Worm (Caenorhabditis elegans) whole organism, L4 larva: ENCODE measurements around the gene asps-1.

ENCODE experiments used
- F10B5.3 ChIP-seq: sonication (generic microtip); optimal IDR thresholded peaks from 2 replicates; lab custom pipeline; 2016; ENCODE audit warnings: mild to moderate bottlenecking, missing genetic modification characterization, missing compliant biosample characterization
- F44E2.7 ChIP-seq: fragments of 200-800 bp; sonication (Bioruptor generic); IDR thresholded peaks from 2 replicates; pipeline ENCODE4 v2.1.2; 2022; ENCODE audit warnings: missing genetic modification characterization, missing compliant biosample characterization
- R02D3.7 ChIP-seq: fragments of 150-350 bp; sonication (generic microtip); optimal IDR thresholded peaks from 3 replicates; lab custom pipeline; 2014; ENCODE audit warnings: missing biosample characterization, missing genetic modification characterization
- T20F7.1 ChIP-seq: fragments of 200-800 bp; sonication (Bioruptor generic); optimal IDR thresholded peaks from 2 replicates; lab custom pipeline; 2018; ENCODE audit warnings: mild to moderate bottlenecking, missing genetic modification characterization, missing compliant biosample characterization
- Y105C5A.15 ChIP-seq: fragments of 200-800 bp; sonication (Bioruptor generic); IDR thresholded peaks from 2 replicates; pipeline ENCODE4 v1.3.6; 2022; ENCODE audit warnings: missing genetic modification characterization, missing compliant biosample characterization
- Y48G9A.11 ChIP-seq: fragments of 200-800 bp; sonication (Bioruptor generic); IDR thresholded peaks from 2 replicates; pipeline ENCODE4 v1.3.6; 2022; ENCODE audit warnings: missing genetic modification reagents, missing genetic modification characterization, missing compliant biosample characterization
- Y75B8A.6 ChIP-seq: fragments of 200-800 bp; sonication (Bioruptor generic); IDR thresholded peaks from 2 replicates; pipeline ENCODE4 v1.3.6; 2022; ENCODE audit warnings: missing genetic modification reagents, missing genetic modification characterization, missing compliant biosample characterization
- ZK337.2 ChIP-seq: fragments of 200-800 bp; sonication (Bioruptor generic); IDR thresholded peaks from 2 replicates; pipeline ENCODE4 v1.3.6; 2022; ENCODE audit warnings: missing genetic modification reagents, missing genetic modification characterization, missing compliant biosample characterization
- ZK546.5 ChIP-seq, 2 experiments: sonication (generic microtip); optimal IDR thresholded peaks; 2 replicates each; lab custom pipeline; 2017; ENCODE audit warnings: missing biosample characterization in 2 of 2, missing genetic modification characterization in 2 of 2
- attf-4 ChIP-seq: sonication (generic microtip); optimal IDR thresholded peaks from 3 replicates; lab custom pipeline; 2017; ENCODE audit warnings: missing biosample characterization, missing genetic modification characterization
- ceh-28 ChIP-seq: fragments of 150-350 bp; optimal IDR thresholded peaks from 2 replicates; lab custom pipeline; 2014; ENCODE audit warnings: missing biosample characterization, missing genetic modification reagents, missing genetic modification characterization
- ceh-32 ChIP-seq: sonication (generic microtip); optimal IDR thresholded peaks from 2 replicates; lab custom pipeline; 2016; ENCODE audit warnings: mild to moderate bottlenecking, missing genetic modification characterization, missing compliant biosample characterization; ENCODE audit not compliant: poor library complexity
- ceh-62 ChIP-seq: sonication (generic microtip); optimal IDR thresholded peaks from 2 replicates; lab custom pipeline; 2017; ENCODE audit warnings: missing biosample characterization, missing genetic modification characterization
- ceh-82 ChIP-seq: sonication (generic microtip); optimal IDR thresholded peaks from 2 replicates; lab custom pipeline; 2017; ENCODE audit warnings: missing biosample characterization, missing genetic modification characterization
- ces-1 ChIP-seq: fragments of 150-350 bp; sonication (generic microtip); optimal IDR thresholded peaks from 4 replicates; lab custom pipeline; 2014; ENCODE audit warnings: missing biosample characterization, missing genetic modification reagents, missing genetic modification characterization
- cey-2 ChIP-seq: sonication (generic microtip); optimal IDR thresholded peaks from 3 replicates; lab custom pipeline; 2017; ENCODE audit warnings: missing genetic modification characterization, mild to moderate bottlenecking, missing compliant biosample characterization, antibody characterized with exemption, borderline replicate concordance; ENCODE audit not compliant: insufficient read depth
- ctbp-1 ChIP-seq: fragments of 200-800 bp; sonication (Bioruptor generic); IDR thresholded peaks from 2 replicates; pipeline ENCODE4 v1.3.6; 2022; ENCODE audit warnings: missing genetic modification reagents, missing genetic modification characterization, missing compliant biosample characterization
- daf-12 ChIP-seq: fragments of 150-350 bp; optimal IDR thresholded peaks from 2 replicates; lab custom pipeline; 2014; ENCODE audit warnings: missing biosample characterization, missing genetic modification reagents, missing genetic modification characterization
- daf-16 ChIP-seq, 3 experiments: sonication (generic microtip); optimal IDR thresholded peaks; 2 replicates each; lab custom pipeline; 2016 to 2017; ENCODE audit warnings: missing genetic modification characterization in 3 of 3, missing genetic modification reagents in 3 of 3, mild to moderate bottlenecking in 2 of 3, missing compliant biosample characterization in 2 of 3, missing biosample characterization in 1 of 3, moderate library complexity in 1 of 3
- daf-8 ChIP-seq: fragments of 200-800 bp; sonication (Bioruptor generic); IDR thresholded peaks from 2 replicates; pipeline ENCODE4 v1.3.6; 2022; ENCODE audit warnings: missing genetic modification characterization, missing compliant biosample characterization
- dmd-8 ChIP-seq: fragments of 200-800 bp; sonication (Bioruptor generic); IDR thresholded peaks from 2 replicates; pipeline ENCODE4 v1.3.6; 2022; ENCODE audit warnings: missing genetic modification characterization, missing compliant biosample characterization
- duxl-1 ChIP-seq: sonication (generic microtip); optimal IDR thresholded peaks from 2 replicates; lab custom pipeline; 2016; ENCODE audit warnings: mild to moderate bottlenecking, missing genetic modification characterization, moderate library complexity, missing compliant biosample characterization; ENCODE audit not compliant: poor library complexity
- egl-43 ChIP-seq: fragments of 200-800 bp; sonication (Bioruptor generic); IDR thresholded peaks from 2 replicates; pipeline ENCODE4 v1.3.6; 2022; ENCODE audit warnings: missing genetic modification reagents, missing genetic modification characterization, missing compliant biosample characterization
- gei-8 ChIP-seq: fragments of 200-800 bp; sonication (Bioruptor generic); optimal IDR thresholded peaks from 2 replicates; lab custom pipeline; 2018; ENCODE audit warnings: mild to moderate bottlenecking, missing genetic modification characterization, missing compliant biosample characterization
- hlh-11 ChIP-seq: fragments of 200-800 bp; sonication (Bioruptor generic); optimal IDR thresholded peaks from 2 replicates; lab custom pipeline; 2018; ENCODE audit warnings: mild to moderate bottlenecking, missing genetic modification characterization, missing compliant biosample characterization
- hmg-1.1 ChIP-seq: fragments of 200-800 bp; sonication (Bioruptor generic); IDR thresholded peaks from 2 replicates; pipeline ENCODE4 v1.3.6; 2022; ENCODE audit warnings: missing genetic modification reagents, missing genetic modification characterization, missing compliant biosample characterization
- lim-7 ChIP-seq: fragments of 200-800 bp; sonication (Bioruptor generic); IDR thresholded peaks from 2 replicates; pipeline ENCODE4 v1.3.6; 2022; ENCODE audit warnings: missing genetic modification characterization, missing compliant biosample characterization
- lin-29 ChIP-seq: fragments of 200-800 bp; sonication (Bioruptor generic); IDR thresholded peaks from 2 replicates; pipeline ENCODE4 v1.3.6; 2022; ENCODE audit warnings: missing genetic modification reagents, missing genetic modification characterization, missing compliant biosample characterization
- lir-3 ChIP-seq: sonication (generic microtip); optimal IDR thresholded peaks from 2 replicates; lab custom pipeline; 2016; ENCODE audit warnings: mild to moderate bottlenecking, missing genetic modification characterization, missing compliant biosample characterization
- lsy-2 ChIP-seq, 2 experiments: fragments of 150-350 bp in 1 of 2; sonication (generic microtip) in 1 of 2; optimal IDR thresholded peaks; 2 replicates each; lab custom pipeline; 2014 to 2017; ENCODE audit warnings: missing biosample characterization in 2 of 2, missing genetic modification characterization in 2 of 2
- madf-5 ChIP-seq, 2 experiments: fragments of 200-800 bp; sonication (Bioruptor generic); IDR thresholded peaks; 2 replicates each; pipeline ENCODE4 v1.3.6; 2022; ENCODE audit warnings: missing compliant biosample characterization in 2 of 2, missing genetic modification characterization in 2 of 2
- mdl-1 ChIP-seq, 2 experiments: fragments of 150-350 bp in 1 of 2; sonication (generic microtip) in 1 of 2; optimal IDR thresholded peaks; 2 replicates each; lab custom pipeline; 2014 to 2017; ENCODE audit warnings: missing biosample characterization in 2 of 2, missing genetic modification characterization in 2 of 2
- mdt-29 ChIP-seq: fragments of 200-800 bp; sonication (Bioruptor generic); IDR thresholded peaks from 2 replicates; pipeline ENCODE4 v1.3.6; 2022; ENCODE audit warnings: missing genetic modification reagents, missing genetic modification characterization, missing compliant biosample characterization
- mep-1 ChIP-seq: fragments of 150-350 bp; sonication (generic microtip); optimal IDR thresholded peaks from 3 replicates; lab custom pipeline; 2014; ENCODE audit warnings: missing biosample characterization, missing genetic modification characterization
- nhr-11 ChIP-seq: fragments of 150-350 bp; optimal IDR thresholded peaks from 2 replicates; lab custom pipeline; 2014; ENCODE audit warnings: missing biosample characterization, missing genetic modification characterization
- nhr-237 ChIP-seq: sonication (generic microtip); optimal IDR thresholded peaks from 2 replicates; lab custom pipeline; 2017; ENCODE audit warnings: missing biosample characterization, missing genetic modification characterization
- nhr-28 ChIP-seq: fragments of 150-350 bp; optimal IDR thresholded peaks from 2 replicates; lab custom pipeline; 2014; ENCODE audit warnings: missing biosample characterization, missing genetic modification characterization
- nhr-48 ChIP-seq: sonication (generic microtip); optimal IDR thresholded peaks from 2 replicates; lab custom pipeline; 2016; ENCODE audit warnings: mild to moderate bottlenecking, missing genetic modification characterization, missing compliant biosample characterization
- nhr-6 ChIP-seq: fragments of 150-350 bp; optimal IDR thresholded peaks from 2 replicates; lab custom pipeline; 2014; ENCODE audit warnings: missing biosample characterization, missing genetic modification characterization
- nhr-76 ChIP-seq: fragments of 150-350 bp; optimal IDR thresholded peaks from 2 replicates; lab custom pipeline; 2014; ENCODE audit warnings: missing biosample characterization, missing genetic modification characterization
- pqm-1 ChIP-seq: sonication (generic microtip); optimal IDR thresholded peaks from 2 replicates; lab custom pipeline; 2017; ENCODE audit warnings: missing biosample characterization, missing genetic modification characterization
- rbr-2 ChIP-seq: sonication (generic microtip); optimal IDR thresholded peaks from 2 replicates; lab custom pipeline; 2016; ENCODE audit warnings: missing genotype, missing genetic modification characterization, missing compliant biosample characterization
- saeg-2 ChIP-seq: fragments of 200-800 bp; sonication (Bioruptor generic); IDR thresholded peaks from 2 replicates; pipeline ENCODE4 v1.3.6; 2022; ENCODE audit warnings: missing genetic modification reagents, missing genetic modification characterization, missing compliant biosample characterization
- set-16 ChIP-seq: fragments of 200-800 bp; sonication (Bioruptor generic); IDR thresholded peaks from 2 replicates; pipeline ENCODE4 v1.3.6; 2022; ENCODE audit warnings: missing genetic modification reagents, missing genetic modification characterization, missing compliant biosample characterization
- snpc-1.2 ChIP-seq: fragments of 200-800 bp; sonication (Bioruptor generic); IDR thresholded peaks from 2 replicates; pipeline ENCODE4 v1.3.6; 2022; ENCODE audit warnings: missing genetic modification reagents, missing genetic modification characterization, missing compliant biosample characterization
- snpc-4 ChIP-seq: fragments of 150-350 bp; optimal IDR thresholded peaks from 2 replicates; lab custom pipeline; 2014; ENCODE audit warnings: missing biosample characterization, missing genetic modification characterization
- zag-1 ChIP-seq: fragments of 150-350 bp; optimal IDR thresholded peaks from 2 replicates; lab custom pipeline; 2014; ENCODE audit warnings: missing biosample characterization, missing genetic modification characterization
- zfp-2 ChIP-seq: sonication (generic microtip); optimal IDR thresholded peaks from 2 replicates; lab custom pipeline; 2016; ENCODE audit warnings: mild to moderate bottlenecking, missing genetic modification characterization, missing compliant biosample characterization
- zfp-3 ChIP-seq: fragments of 200-800 bp; sonication (Bioruptor generic); conservative IDR thresholded peaks from 2 replicates; pipeline ENCODE4 v1.3.6; 2022; ENCODE audit warnings: missing genetic modification reagents, missing genetic modification characterization, missing compliant biosample characterization
- zip-11 ChIP-seq: fragments of 200-800 bp; sonication (Bioruptor generic); IDR thresholded peaks from 2 replicates; pipeline ENCODE4 v1.3.6; 2022; ENCODE audit warnings: missing genetic modification characterization, missing compliant biosample characterization
- ztf-11 ChIP-seq: fragments of 150-350 bp; optimal IDR thresholded peaks from 2 replicates; lab custom pipeline; 2014; ENCODE audit warnings: missing biosample characterization, missing genetic modification characterization

asps-1 gene

ce11 chrV:10338305-10338992, 21.3 kb upstream of the asps-1 start, which contains the start of gene arx-2 (continued):
- no peak for TF ChIP-seq zfp-2 (tag; lab: Kevin White, UChicago)
- no peak for TF ChIP-seq snpc-4 (tag; lab: Kevin White, UChicago)
- no peak for TF ChIP-seq ceh-32 (tag; lab: Kevin White, UChicago)
- no peak for TF ChIP-seq set-16
- no peak for TF ChIP-seq ces-1 (GFP tag; lab: Kevin White, UChicago)
- no peak for TF ChIP-seq egl-43 (GFP tag; lab: Robert Waterston, UW)
- TF ChIP-seq zip-11 (GFP tag; lab: Robert Waterston, UW): no peak
- TF ChIP-seq lsy-2 (tag; optimal IDR thresholded peaks at IDR 0.05; lab: Kevin White, UChicago): peak in 1 of 2 experiments; percentile 61
- no peak for TF ChIP-seq zfp-3
- no peak for TF ChIP-seq ceh-62
- no peak for TF ChIP-seq attf-4 (tag; lab: Kevin White, UChicago)
- no peak for TF ChIP-seq ZK546.5 (tag; optimal IDR thresholded peaks at IDR 0.05; lab: Kevin White, UChicago)
- TF ChIP-seq ceh-28: no peak
- TF ChIP-seq nhr-76: no peak
- no peak for TF ChIP-seq nhr-11 (tag; lab: Kevin White, UChicago)
- peak; percentile 56 for TF ChIP-seq mep-1 (tag; lab: Kevin White, UChicago)
- TF ChIP-seq rbr-2 (tag; lab: Kevin White, UChicago): no peak
- no peak for TF ChIP-seq ZK337.2 (GFP tag; lab: Robert Waterston, UW)
- no peak for TF ChIP-seq mdt-29
- TF ChIP-seq T20F7.1 (GFP tag; lab: Kevin White, UChicago): peak; percentile 27
- no peak for TF ChIP-seq nhr-48 (tag; lab: Kevin White, UChicago)
- no peak for TF ChIP-seq F10B5.3 (tag; lab: Kevin White, UChicago)
- TF ChIP-seq hlh-11 (tag; lab: Kevin White, UChicago): no peak
- TF ChIP-seq ceh-82: no peak
- no peak for TF ChIP-seq F44E2.7
- TF ChIP-seq lim-7 (GFP tag; lab: Robert Waterston, UW): no peak
- peak; percentile 64 for TF ChIP-seq nhr-28 (tag; lab: Kevin White, UChicago)
- no peak for TF ChIP-seq cey-2
- TF ChIP-seq snpc-1.2 (GFP tag; lab: Robert Waterston, UW): no peak
- TF ChIP-seq nhr-6 (tag; lab: Kevin White, UChicago): no peak
- TF ChIP-seq lir-3 (tag; lab: Kevin White, UChicago): no peak
- TF ChIP-seq Y105C5A.15: no peak
- TF ChIP-seq lin-29 (GFP tag; lab: Robert Waterston, UW): no peak
- no peak for TF ChIP-seq nhr-237 (tag; lab: Kevin White, UChicago)
- TF ChIP-seq daf-8: no peak
- TF ChIP-seq zag-1: no peak
- no peak for TF ChIP-seq ctbp-1
- TF ChIP-seq daf-16 (GFP tag; optimal IDR thresholded peaks at IDR 0.05; lab: Kevin White, UChicago): no peak
- TF ChIP-seq daf-16 (tag; optimal IDR thresholded peaks at IDR 0.05; lab: Kevin White, UChicago): no peak
- no peak for TF ChIP-seq Y48G9A.11 (GFP tag; lab: Robert Waterston, UW)
- TF ChIP-seq Y75B8A.6: no peak
- no peak for TF ChIP-seq dmd-8
- no peak for TF ChIP-seq pqm-1 (tag; lab: Kevin White, UChicago)
- TF ChIP-seq saeg-2 (GFP tag; lab: Robert Waterston, UW): no peak
- TF ChIP-seq daf-12 (tag; lab: Kevin White, UChicago): no peak
- no peak for TF ChIP-seq gei-8
- TF ChIP-seq hmg-1.1 (GFP tag; lab: Robert Waterston, UW): no peak
- no peak for TF ChIP-seq mdl-1 (tag; optimal IDR thresholded peaks at IDR 0.05; lab: Kevin White, UChicago)
- TF ChIP-seq madf-5 (GFP tag; IDR thresholded peaks at IDR 0.05; lab: Robert Waterston, UW): no peak
- no peak for TF ChIP-seq ztf-11 (tag; lab: Kevin White, UChicago)
- no peak for TF ChIP-seq duxl-1 (tag; lab: Kevin White, UChicago)
- no peak for TF ChIP-seq R02D3.7
